Fruit fly (Drosophila melanogaster) whole organism, prepupa: ENCODE measurements around the gene Miga.

Source experiments
- Blimp-1 ChIP-seq: fragments of 200-800 bp; sonication (Bioruptor generic); optimal IDR thresholded peaks from 3 replicates; lab custom pipeline; 2017; ENCODE audit warnings: missing biosample characterization, missing genetic modification characterization, mild to moderate bottlenecking, moderate library complexity, missing genetic modification reagents
- CG10669 ChIP-seq: fragments of 200-800 bp; sonication (Bioruptor generic); optimal IDR thresholded peaks from 3 replicates; lab custom pipeline; 2018; ENCODE audit warnings: missing biosample characterization, mild to moderate bottlenecking, missing genetic modification characterization, moderate library complexity
- CG11762 ChIP-seq: fragments of 200-800 bp; sonication (Bioruptor generic); optimal IDR thresholded peaks from 3 replicates; lab custom pipeline; 2016; ENCODE audit warnings: missing biosample characterization, missing genetic modification characterization; ENCODE audit not compliant: insufficient read depth
- CG11902 ChIP-seq: fragments of 200-800 bp; sonication (Bioruptor generic); optimal IDR thresholded peaks from 3 replicates; lab custom pipeline; 2016; ENCODE audit warnings: missing biosample characterization, missing genetic modification characterization
- CG15336 ChIP-seq: fragments of 200-800 bp; sonication (Bioruptor generic); IDR thresholded peaks from 2 replicates; pipeline ENCODE4 v1.3.6; 2022; ENCODE audit warnings: missing biosample characterization, missing genetic modification characterization
- CG1621 ChIP-seq: fragments of 200-800 bp; sonication (Bioruptor generic); optimal IDR thresholded peaks from 3 replicates; lab custom pipeline; 2018; ENCODE audit warnings: missing biosample characterization, mild to moderate bottlenecking, missing genetic modification characterization
- CG16779 ChIP-seq: fragments of 200-800 bp; sonication (Bioruptor generic); optimal IDR thresholded peaks from 3 replicates; lab custom pipeline; 2017; ENCODE audit warnings: missing biosample characterization, mild to moderate bottlenecking, missing genetic modification characterization
- CG3032 ChIP-seq: fragments of 200-800 bp; optimal IDR thresholded peaks from 2 replicates; lab custom pipeline; 2019; ENCODE audit warnings: missing biosample characterization, mild to moderate bottlenecking, missing genetic modification characterization, moderate library complexity
- CG31627 ChIP-seq: fragments of 200-800 bp; sonication (Bioruptor generic); optimal IDR thresholded peaks from 3 replicates; lab custom pipeline; 2016; ENCODE audit warnings: missing biosample characterization, missing genetic modification characterization
- CG32006 ChIP-seq: fragments of 200-800 bp; sonication (Bioruptor generic); optimal IDR thresholded peaks from 3 replicates; lab custom pipeline; 2017; ENCODE audit warnings: missing biosample characterization, mild to moderate bottlenecking, missing genetic modification characterization
- CG34406 ChIP-seq: fragments of 200-800 bp; sonication (Bioruptor generic); optimal IDR thresholded peaks from 3 replicates; lab custom pipeline; 2016; ENCODE audit warnings: missing biosample characterization, missing genetic modification characterization
- CG3919 ChIP-seq: fragments of 200-800 bp; sonication (Bioruptor generic); optimal IDR thresholded peaks from 3 replicates; lab custom pipeline; 2016; ENCODE audit warnings: missing biosample characterization, missing genetic modification characterization
- CG6792 ChIP-seq: fragments of 200-800 bp; sonication (Bioruptor generic); optimal IDR thresholded peaks from 3 replicates; lab custom pipeline; 2016; ENCODE audit warnings: missing biosample characterization, missing genetic modification characterization
- CG6808 ChIP-seq: fragments of 200-800 bp; sonication (Bioruptor generic); optimal IDR thresholded peaks from 3 replicates; lab custom pipeline; 2017; ENCODE audit warnings: missing biosample characterization, missing genetic modification characterization, mild to moderate bottlenecking, moderate library complexity, missing genetic modification reagents
- CG6854 ChIP-seq: fragments of 200-800 bp; sonication (Bioruptor generic); optimal IDR thresholded peaks from 2 replicates; lab custom pipeline; 2017; ENCODE audit warnings: missing biosample characterization, mild to moderate bottlenecking, missing genetic modification characterization
- CG7368 ChIP-seq: fragments of 200-800 bp; sonication (Bioruptor generic); optimal IDR thresholded peaks from 3 replicates; lab custom pipeline; 2016; ENCODE audit warnings: missing biosample characterization, missing genetic modification characterization
- CG8119 ChIP-seq: fragments of 200-800 bp; sonication (Bioruptor generic); IDR thresholded peaks from 3 replicates; pipeline ENCODE4 v1.3.6; 2022; ENCODE audit warnings: missing biosample characterization, missing genetic modification characterization
- CG8319 ChIP-seq: fragments of 200-800 bp; sonication (Bioruptor generic); optimal IDR thresholded peaks from 3 replicates; lab custom pipeline; 2016; ENCODE audit warnings: missing biosample characterization, missing genetic modification characterization
- CG8632 ChIP-seq: fragments of 200-800 bp; sonication (Bioruptor generic); optimal IDR thresholded peaks from 3 replicates; lab custom pipeline; 2016; ENCODE audit warnings: missing biosample characterization, missing genetic modification characterization
- CG9139 ChIP-seq: fragments of 200-800 bp; sonication (Bioruptor generic); optimal IDR thresholded peaks from 3 replicates; lab custom pipeline; 2017; ENCODE audit warnings: missing biosample characterization, mild to moderate bottlenecking, missing genetic modification characterization
- Eip78C ChIP-seq: fragments of 200-800 bp; sonication (Bioruptor generic); peaks from one replicate; lab custom pipeline; 2016; ENCODE audit warnings: missing biosample characterization, missing genetic modification characterization
- Ets21C ChIP-seq: fragments of 200-800 bp; sonication (Bioruptor generic); optimal IDR thresholded peaks from 3 replicates; lab custom pipeline; 2016; ENCODE audit warnings: missing biosample characterization, missing genetic modification characterization
- Ets96B ChIP-seq: fragments of 200-800 bp; optimal IDR thresholded peaks from 2 replicates; lab custom pipeline; 2019; ENCODE audit warnings: missing biosample characterization, mild to moderate bottlenecking, missing genetic modification characterization, moderate library complexity
- Gug ChIP-seq: fragments of 200-800 bp; sonication (Bioruptor generic); IDR thresholded peaks from 2 replicates; pipeline ENCODE4 v1.3.6; 2022; ENCODE audit warnings: missing biosample characterization, missing genetic modification characterization
- Hr38 ChIP-seq: sonication (Bioruptor generic); optimal IDR thresholded peaks from 2 replicates; lab custom pipeline; 2016; ENCODE audit warnings: missing biosample characterization, missing genetic modification characterization
- Hr39 ChIP-seq: fragments of 200-800 bp; sonication (Bioruptor generic); optimal IDR thresholded peaks from 2 replicates; lab custom pipeline; 2016; ENCODE audit warnings: missing biosample characterization, missing genetic modification characterization
- OdsH ChIP-seq: fragments of 200-800 bp; sonication (Bioruptor generic); optimal IDR thresholded peaks from 3 replicates; lab custom pipeline; 2016; ENCODE audit warnings: missing biosample characterization, missing genetic modification characterization
- Sox102F ChIP-seq: fragments of 200-800 bp; sonication (Bioruptor generic); optimal IDR thresholded peaks from 2 replicates; lab custom pipeline; 2016; ENCODE audit warnings: missing biosample characterization, mild to moderate bottlenecking, missing genetic modification characterization
- Sox14 ChIP-seq: fragments of 200-800 bp; sonication (Bioruptor generic); optimal IDR thresholded peaks from 3 replicates; lab custom pipeline; 2016; ENCODE audit warnings: missing biosample characterization, missing genetic modification characterization
- Sox15 ChIP-seq: fragments of 200-800 bp; sonication (Bioruptor generic); optimal IDR thresholded peaks from 3 replicates; lab custom pipeline; 2016; ENCODE audit warnings: missing biosample characterization, missing genetic modification characterization
- achi ChIP-seq: fragments of 200-800 bp; sonication (Bioruptor generic); optimal IDR thresholded peaks from 3 replicates; lab custom pipeline; 2016; ENCODE audit warnings: missing biosample characterization, missing genetic modification characterization
- acj6 ChIP-seq: fragments of 200-800 bp; sonication (Bioruptor generic); optimal IDR thresholded peaks from 3 replicates; lab custom pipeline; 2016; ENCODE audit warnings: missing biosample characterization, missing genetic modification characterization
- cyc ChIP-seq: fragments of 200-800 bp; sonication (Bioruptor generic); optimal IDR thresholded peaks from 3 replicates; lab custom pipeline; 2016; ENCODE audit warnings: missing biosample characterization, missing genetic modification characterization
- dac ChIP-seq: fragments of 200-800 bp; sonication (Bioruptor generic); optimal IDR thresholded peaks from 2 replicates; lab custom pipeline; 2017; ENCODE audit warnings: missing biosample characterization, mild to moderate bottlenecking, missing genetic modification characterization
- dsx ChIP-seq: fragments of 200-800 bp; optimal IDR thresholded peaks from 3 replicates; lab custom pipeline; 2019; ENCODE audit warnings: missing biosample characterization, mild to moderate bottlenecking, missing genetic modification characterization, moderate library complexity; ENCODE audit not compliant: poor library complexity, severe bottlenecking
- esn ChIP-seq: fragments of 200-800 bp; sonication (Bioruptor generic); optimal IDR thresholded peaks from 2 replicates; lab custom pipeline; 2016; ENCODE audit warnings: missing biosample characterization, mild to moderate bottlenecking, missing genetic modification characterization, moderate library complexity
- fd85E ChIP-seq: fragments of 200-800 bp; sonication (Bioruptor generic); optimal IDR thresholded peaks from 3 replicates; lab custom pipeline; 2016; ENCODE audit warnings: missing biosample characterization, missing genetic modification characterization
- fkh ChIP-seq: fragments of 200-800 bp; sonication (Bioruptor generic); optimal IDR thresholded peaks from 3 replicates; lab custom pipeline; 2017; ENCODE audit warnings: missing biosample characterization, mild to moderate bottlenecking, missing genetic modification characterization, moderate library complexity
- lz ChIP-seq: fragments of 200-800 bp; sonication (Bioruptor generic); optimal IDR thresholded peaks from 3 replicates; lab custom pipeline; 2016; ENCODE audit warnings: missing biosample characterization, missing genetic modification characterization
- net ChIP-seq: fragments of 200-800 bp; sonication (Bioruptor generic); optimal IDR thresholded peaks from 3 replicates; lab custom pipeline; 2016; ENCODE audit warnings: missing biosample characterization, missing genetic modification characterization
- pdm3 ChIP-seq: fragments of 200-800 bp; sonication (Bioruptor generic); optimal IDR thresholded peaks from 3 replicates; lab custom pipeline; 2016; ENCODE audit warnings: missing biosample characterization, missing genetic modification characterization
- salr ChIP-seq, 2 experiments: fragments of 200-800 bp; sonication (Bioruptor generic); optimal IDR thresholded peaks; 3 replicates each; lab custom pipeline; 2016 to 2018; ENCODE audit warnings: missing biosample characterization in 2 of 2, missing genetic modification characterization in 2 of 2, mild to moderate bottlenecking in 1 of 2
- spab ChIP-seq: fragments of 200-800 bp; sonication (Bioruptor generic); optimal IDR thresholded peaks from 2 replicates; lab custom pipeline; 2017; ENCODE audit warnings: missing biosample characterization, mild to moderate bottlenecking, missing genetic modification characterization, missing genetic modification reagents
- ss ChIP-seq, 2 experiments: fragments of 200-800 bp; sonication (Bioruptor generic); optimal IDR thresholded peaks; 2 replicates in 1 of 2; 3 replicates in 1 of 2; lab custom pipeline; 2017 to 2018; ENCODE audit warnings: mild to moderate bottlenecking in 2 of 2, missing biosample characterization in 2 of 2, missing genetic modification characterization in 2 of 2, moderate library complexity in 1 of 2
- svp ChIP-seq: fragments of 200-800 bp; sonication (Bioruptor generic); peaks from one replicate; lab custom pipeline; 2016; ENCODE audit warnings: missing biosample characterization, missing genetic modification characterization
- topi ChIP-seq: fragments of 200-800 bp; sonication (Bioruptor generic); optimal IDR thresholded peaks from 3 replicates; lab custom pipeline; 2016; ENCODE audit warnings: missing biosample characterization, missing genetic modification characterization
- vri ChIP-seq: fragments of 200-800 bp; sonication (Bioruptor generic); optimal IDR thresholded peaks from 3 replicates; lab custom pipeline; 2016; ENCODE audit warnings: missing biosample characterization, mild to moderate bottlenecking, missing genetic modification characterization

Gene Miga

dm6 chrX:8466729-8467215 is 29.2 kb upstream of the Miga start:
- TF ChIP-seq fd85E (GFP tag; lab: Kevin White, UChicago) (no peak), CG16779 (tag; lab: Kevin White, UChicago) (no peak), OdsH (GFP tag; lab: Kevin White, UChicago) (no peak), svp (GFP tag; lab: Kevin White, UChicago) (no peak), dsx (GFP tag; lab: Kevin White, UChicago) (peak; percentile 97), Eip78C (GFP tag; lab: Kevin White, UChicago) (peak; percentile 4), Blimp-1 (no peak), Hr38 (GFP tag; lab: Kevin White, UChicago) (no peak), Gug (GFP tag; lab: Robert Waterston, UW) (no peak), Ets21C (GFP tag; lab: Kevin White, UChicago) (no peak), lz (GFP tag; lab: Kevin White, UChicago) (no peak)

dm6 chrX:8464378-8465036 is 26.9 kb upstream of the Miga start, which contains the start of gene Sptr:
Gene Sptr (minus strand): TSS chrX:8464438.
- TF ChIP-seq CG32006 (GFP tag; lab: Kevin White, UChicago) (peak; percentile 93), topi (GFP tag; lab: Kevin White, UChicago) (peak; percentile 96), Hr38 (GFP tag; lab: Kevin White, UChicago) (no peak), fkh (no peak), lz (GFP tag; lab: Kevin White, UChicago) (peak; percentile 96), CG34406 (GFP tag; lab: Kevin White, UChicago) (peak; percentile 94), CG9139 (GFP tag; lab: Kevin White, UChicago) (peak; percentile 92), CG8632 (GFP tag; lab: Kevin White, UChicago) (peak; percentile 96), svp (GFP tag; lab: Kevin White, UChicago) (peak; percentile 98), CG6792 (GFP tag; lab: Kevin White, UChicago) (peak; percentile 95), net (peak; percentile 95), cyc (GFP tag; lab: Kevin White, UChicago) (peak; percentile 92), Blimp-1 (peak; percentile 80), CG8119 (GFP tag; lab: Robert Waterston, UW) (peak; percentile 96), CG15336 (peak; percentile 96), CG8319 (GFP tag; lab: Kevin White, UChicago) (peak; percentile 92), CG1621 (tag; lab: Kevin White, UChicago) (peak; percentile 91), CG11902 (GFP tag; lab: Kevin White, UChicago) (peak; percentile 86), CG10669 (GFP tag; lab: Kevin White, UChicago) (peak; percentile 90), CG7368 (GFP tag; lab: Kevin White, UChicago) (peak; percentile 92), acj6 (peak; percentile 94), Sox14 (peak; percentile 92), vri (GFP tag; lab: Kevin White, UChicago) (peak; percentile 93), CG6854 (GFP tag; lab: Kevin White, UChicago) (peak; percentile 93), Eip78C (GFP tag; lab: Kevin White, UChicago) (peak; percentile 99), dac (peak; percentile 86), CG11762 (GFP tag; lab: Kevin White, UChicago) (peak; percentile 92), CG16779 (tag; lab: Kevin White, UChicago) (peak; percentile 92), spab (GFP tag; lab: Kevin White, UChicago) (peak; percentile 89), salr (GFP tag; optimal IDR thresholded peaks at IDR 0.05; lab: Kevin White, UChicago) (peak; percentile 76 to 85), pdm3 (GFP tag; lab: Kevin White, UChicago) (peak; percentile 95), CG6808 (GFP tag; lab: Kevin White, UChicago) (peak; percentile 92), Hr39 (peak; percentile 90), Sox15 (peak; percentile 87), CG3032 (peak; percentile 95), CG3919 (peak; percentile 95), dsx (GFP tag; lab: Kevin White, UChicago) (peak; percentile 94), CG31627 (peak; percentile 92), esn (peak; percentile 97), Sox102F (GFP tag; lab: Kevin White, UChicago) (peak; percentile 94), achi (GFP tag; lab: Kevin White, UChicago) (peak; percentile 94), ss (GFP tag; optimal IDR thresholded peaks at IDR 0.05; lab: Kevin White, UChicago) (peak; percentile 92 to 96), Ets96B (tag; lab: Kevin White, UChicago) (peak; percentile 95)
